Fruit fly (Drosophila melanogaster): Measurements from ENCODE around the gene CG7183.

Gene CG7183

dm6 chr3R:18220211-18220749 lies at the start of gene CG7183, which contains the start of gene CG7988:
Gene CG7183, minus strand, starts transcription at chr3R:18220699.
Gene CG7988, plus strand, starts transcription at chr3R:18220526.
- TF ChIP-seq CG33017 (tag; optimal IDR thresholded peaks at IDR 0.05) (peak; percentile 98), CG1620 (GFP tag; optimal IDR thresholded peaks at IDR 0.05) (peak; percentile 95), cic (GFP tag; optimal IDR thresholded peaks at IDR 0.05) (peak; percentile 71), Crg-1 (GFP tag; optimal IDR thresholded peaks at IDR 0.05) (peak; percentile 93), CG14711 (tag; optimal IDR thresholded peaks at IDR 0.05) (peak; percentile 96), bab1 (GFP tag; optimal IDR thresholded peaks at IDR 0.05) (peak; percentile 98), tj (GFP tag; optimal IDR thresholded peaks at IDR 0.05) (peak; percentile 81), CG7045 (GFP tag; optimal IDR thresholded peaks at IDR 0.05) (peak; percentile 95), CG11617 (GFP tag; optimal IDR thresholded peaks at IDR 0.05) (peak; percentile 97), CG12768 (GFP tag; optimal IDR thresholded peaks at IDR 0.05) (peak; percentile 93), kay (GFP tag; ENCODE audit: borderline replicate concordance) (no peak), CG7101 (tag; optimal IDR thresholded peaks at IDR 0.05) (peak; percentile 98), CG5204 (GFP tag; optimal IDR thresholded peaks at IDR 0.05) (no peak), ovo (GFP tag; optimal IDR thresholded peaks at IDR 0.05) (peak; percentile 51), pad (GFP tag; optimal IDR thresholded peaks at IDR 0.05) (peak; percentile 82), Mnt (GFP tag; optimal IDR thresholded peaks at IDR 0.05) (peak; percentile 88), cnc (optimal IDR thresholded peaks at IDR 0.05) (no peak), Clk (GFP tag; optimal IDR thresholded peaks at IDR 0.05) (peak; percentile 85), Hr96 (GFP tag; optimal IDR thresholded peaks at IDR 0.05) (peak; percentile 94), toe (GFP tag; optimal IDR thresholded peaks at IDR 0.05) (peak; percentile 96)

DNA sequence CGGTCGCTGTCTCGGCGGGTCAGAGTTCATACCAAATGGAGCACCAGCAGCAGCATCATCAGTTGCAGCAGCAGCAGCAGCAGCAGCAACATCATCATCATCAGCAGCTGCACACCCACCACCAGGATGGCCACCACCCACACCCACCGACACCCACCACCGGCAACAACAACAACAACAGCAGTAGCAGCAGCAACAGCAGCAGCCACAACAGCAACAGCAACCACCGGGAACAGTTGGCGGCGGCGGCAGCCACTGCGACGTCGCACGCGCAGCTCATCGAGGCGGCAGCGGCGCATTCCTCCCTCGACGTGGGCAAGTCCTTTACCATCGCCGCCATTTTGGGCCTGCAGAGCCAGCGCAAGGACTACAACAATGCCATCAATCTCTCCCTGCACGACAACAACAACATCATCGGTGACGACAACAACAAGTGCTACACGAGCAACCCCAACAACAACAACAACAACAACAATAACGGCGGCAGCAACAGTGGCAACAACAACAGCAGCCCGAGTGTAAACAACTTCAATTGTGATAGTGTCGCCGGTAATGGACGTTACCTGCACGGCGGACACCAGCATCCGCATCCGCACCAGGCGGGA lies 49.3 kb upstream of the CG7183 start:
- TF ChIP-seq CG14711 (tag; optimal IDR thresholded peaks at IDR 0.05) (no peak), CG11617 (GFP tag; optimal IDR thresholded peaks at IDR 0.05) (no peak), cnc (optimal IDR thresholded peaks at IDR 0.05) (no peak), kay (GFP tag; ENCODE audit: borderline replicate concordance) (no peak), Hr96 (GFP tag; optimal IDR thresholded peaks at IDR 0.05) (no peak), ovo (GFP tag; optimal IDR thresholded peaks at IDR 0.05) (no peak), bab1 (GFP tag; optimal IDR thresholded peaks at IDR 0.05) (no peak), CG5204 (GFP tag; optimal IDR thresholded peaks at IDR 0.05) (no peak), Mnt (GFP tag; optimal IDR thresholded peaks at IDR 0.05) (no peak), CG33017 (tag; optimal IDR thresholded peaks at IDR 0.05) (no peak), pad (GFP tag; optimal IDR thresholded peaks at IDR 0.05) (no peak), Clk (GFP tag; optimal IDR thresholded peaks at IDR 0.05) (no peak), CG12768 (GFP tag; optimal IDR thresholded peaks at IDR 0.05) (no peak), CG1620 (GFP tag; optimal IDR thresholded peaks at IDR 0.05) (no peak), tj (GFP tag; optimal IDR thresholded peaks at IDR 0.05) (no peak), CG7045 (GFP tag; optimal IDR thresholded peaks at IDR 0.05) (no peak), Crg-1 (GFP tag; optimal IDR thresholded peaks at IDR 0.05) (no peak), CG7101 (tag; optimal IDR thresholded peaks at IDR 0.05) (no peak)

- TF ChIP-seq bab1 (GFP tag; optimal IDR thresholded peaks at IDR 0.05) = no peak
- TF ChIP-seq CG33017 (tag; optimal IDR thresholded peaks at IDR 0.05) = no peak
- TF ChIP-seq pad (GFP tag; optimal IDR thresholded peaks at IDR 0.05) = no peak
- no peak for TF ChIP-seq Hr96 (GFP tag; optimal IDR thresholded peaks at IDR 0.05)
- no peak for TF ChIP-seq Mnt (GFP tag; optimal IDR thresholded peaks at IDR 0.05)
- TF ChIP-seq Clk (GFP tag; optimal IDR thresholded peaks at IDR 0.05) = no peak
These were observed 47.0 kb upstream of the CG7183 start, which contains the start of gene CG18599 for dm6 chr3R:18267489-18267888. Gene CG18599, plus strand, starts transcription at chr3R:18267789.

DNA sequence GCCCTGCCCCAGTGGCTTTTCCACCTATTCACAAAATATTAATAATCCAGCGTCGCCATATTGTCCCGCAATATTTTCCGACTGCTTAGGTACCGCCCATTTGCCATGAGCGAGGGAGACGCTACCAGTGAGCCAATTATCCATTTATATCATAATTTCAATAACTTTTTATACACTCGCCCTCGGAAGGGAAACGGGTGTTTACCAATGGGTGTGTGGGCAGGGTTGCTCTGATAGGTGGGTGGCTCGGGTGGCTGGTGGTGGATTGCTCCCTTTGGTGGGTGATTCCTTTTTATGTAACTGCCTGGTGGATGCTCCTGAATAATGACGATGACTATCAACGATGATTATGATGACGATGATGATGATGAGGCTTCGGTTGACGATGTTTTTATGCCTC lies 46.2 kb upstream of the CG7183 start:
- TF ChIP-seq CG5204 (GFP tag; optimal IDR thresholded peaks at IDR 0.05) = no peak
- no peak for TF ChIP-seq Hr96 (GFP tag; optimal IDR thresholded peaks at IDR 0.05)
- TF ChIP-seq toe (GFP tag; optimal IDR thresholded peaks at IDR 0.05) = no peak
- TF ChIP-seq CG12768 (GFP tag; optimal IDR thresholded peaks at IDR 0.05) = no peak
- TF ChIP-seq tj (GFP tag; optimal IDR thresholded peaks at IDR 0.05) = no peak
- no peak for TF ChIP-seq kay (GFP tag; ENCODE audit: borderline replicate concordance)
- TF ChIP-seq cic (GFP tag; optimal IDR thresholded peaks at IDR 0.05) = no peak
- no peak for TF ChIP-seq Clk (GFP tag; optimal IDR thresholded peaks at IDR 0.05)
- TF ChIP-seq cnc (optimal IDR thresholded peaks at IDR 0.05) = no peak
- TF ChIP-seq ovo (GFP tag; optimal IDR thresholded peaks at IDR 0.05) = no peak

- TF ChIP-seq Clk (GFP tag; optimal IDR thresholded peaks at IDR 0.05) (no peak), CG7101 (tag; optimal IDR thresholded peaks at IDR 0.05) (no peak), CG11617 (GFP tag; optimal IDR thresholded peaks at IDR 0.05) (no peak), toe (GFP tag; optimal IDR thresholded peaks at IDR 0.05) (no peak), ovo (GFP tag; optimal IDR thresholded peaks at IDR 0.05) (no peak), cic (GFP tag; optimal IDR thresholded peaks at IDR 0.05) (no peak), cnc (optimal IDR thresholded peaks at IDR 0.05) (no peak), Hr96 (GFP tag; optimal IDR thresholded peaks at IDR 0.05) (no peak), CG7045 (GFP tag; optimal IDR thresholded peaks at IDR 0.05) (no peak)
These were observed 44.8 kb upstream of the CG7183 start for dm6 chr3R:18265275-18265674.

- TF ChIP-seq Clk (GFP tag; optimal IDR thresholded peaks at IDR 0.05) = no peak
- no peak for TF ChIP-seq CG14711 (tag; optimal IDR thresholded peaks at IDR 0.05)
- no peak for TF ChIP-seq CG7101 (tag; optimal IDR thresholded peaks at IDR 0.05)
- no peak for TF ChIP-seq toe (GFP tag; optimal IDR thresholded peaks at IDR 0.05)
- TF ChIP-seq Mnt (GFP tag; optimal IDR thresholded peaks at IDR 0.05) = no peak
- no peak for TF ChIP-seq Crg-1 (GFP tag; optimal IDR thresholded peaks at IDR 0.05)
- no peak for TF ChIP-seq bab1 (GFP tag; optimal IDR thresholded peaks at IDR 0.05)
These were observed 41.1 kb upstream of the CG7183 start for dm6 chr3R:18261602-18262001.

All from whole organism, adult.